Worm (Caenorhabditis elegans) whole organism, young adult: Measurements from ENCODE around the gene lin-36.

Experiments used
- B0261.1 ChIP-seq: sonication (generic microtip); optimal IDR thresholded peaks from 2 replicates; lab custom pipeline; 2016; ENCODE audit warnings: mild to moderate bottlenecking, missing genetic modification characterization, moderate library complexity, missing compliant biosample characterization
- C06A6.2 ChIP-seq: fragments of 200-800 bp; sonication (Bioruptor generic); conservative IDR thresholded peaks from 2 replicates; pipeline ENCODE4 v1.3.6; 2022; ENCODE audit warnings: missing genetic modification characterization, missing compliant biosample characterization
- D2030.7 ChIP-seq: fragments of 200-800 bp; sonication (Bioruptor generic); IDR thresholded peaks from 2 replicates; pipeline ENCODE4 v1.3.6; 2022; ENCODE audit warnings: missing genetic modification reagents, missing genetic modification characterization, missing compliant biosample characterization
- F49E8.2 ChIP-seq: sonication (generic microtip); optimal IDR thresholded peaks from 3 replicates; lab custom pipeline; 2017; ENCODE audit warnings: missing genetic modification characterization, mild to moderate bottlenecking, missing compliant biosample characterization, antibody characterized with exemption, moderate library complexity; ENCODE audit not compliant: insufficient read depth
- F55B11.4 ChIP-seq: sonication (generic microtip); optimal IDR thresholded peaks from 2 replicates; lab custom pipeline; 2016; ENCODE audit warnings: missing compliant biosample characterization, missing genetic modification characterization, borderline replicate concordance; ENCODE audit not compliant: insufficient read depth
- F57C9.4 ChIP-seq: sonication (generic microtip); optimal IDR thresholded peaks from 2 replicates; lab custom pipeline; 2017; ENCODE audit warnings: mild to moderate bottlenecking, missing genetic modification characterization, missing compliant biosample characterization
- T07F8.4 ChIP-seq: sonication (generic microtip); optimal IDR thresholded peaks from 2 replicates; lab custom pipeline; 2016; ENCODE audit warnings: mild to moderate bottlenecking, missing genetic modification characterization, moderate library complexity, missing compliant biosample characterization
- Y53F4B.3 ChIP-seq: fragments of 200-800 bp; sonication (Bioruptor generic); IDR thresholded peaks from 2 replicates; pipeline ENCODE4 v1.3.6; 2022; ENCODE audit warnings: missing genetic modification reagents, missing genetic modification characterization, missing compliant biosample characterization
- Y56A3A.18 ChIP-seq: fragments of 200-800 bp; sonication (Bioruptor generic); IDR thresholded peaks from 2 replicates; pipeline ENCODE4 v1.3.6; 2022; ENCODE audit warnings: missing genetic modification reagents, missing genetic modification characterization, missing compliant biosample characterization
- ZK185.1 ChIP-seq: sonication (generic microtip); optimal IDR thresholded peaks from 2 replicates; lab custom pipeline; 2016; ENCODE audit warnings: mild to moderate bottlenecking, missing genetic modification characterization, missing compliant biosample characterization; ENCODE audit not compliant: poor library complexity, severe bottlenecking
- aptf-3 ChIP-seq: fragments of 200-800 bp; sonication (Bioruptor generic); IDR thresholded peaks from 2 replicates; pipeline ENCODE4 v1.3.6; 2022; ENCODE audit warnings: missing genetic modification characterization, missing compliant biosample characterization
- athp-1 ChIP-seq: sonication (generic microtip); optimal IDR thresholded peaks from 2 replicates; lab custom pipeline; 2017; ENCODE audit warnings: mild to moderate bottlenecking, missing genetic modification characterization, missing compliant biosample characterization
- attf-3 ChIP-seq: fragments of 200-800 bp; sonication (Bioruptor generic); conservative IDR thresholded peaks from 2 replicates; pipeline ENCODE4 v1.3.6; 2022; ENCODE audit warnings: missing genetic modification reagents, missing genetic modification characterization, missing compliant biosample characterization
- bed-1 ChIP-seq: fragments of 200-800 bp; sonication (Bioruptor generic); IDR thresholded peaks from 2 replicates; pipeline ENCODE4 v1.3.6; 2022; ENCODE audit warnings: missing genetic modification reagents, missing genetic modification characterization, missing compliant biosample characterization
- ccch-3 ChIP-seq: fragments of 200-800 bp; sonication (Bioruptor generic); optimal IDR thresholded peaks from 2 replicates; lab custom pipeline; 2018; ENCODE audit warnings: mild to moderate bottlenecking, missing genetic modification characterization, missing compliant biosample characterization
- cebp-1 ChIP-seq, 2 experiments: fragments of 200-800 bp in 1 of 2; sonication (Bioruptor generic) in 1 of 2; sonication (generic microtip) in 1 of 2; IDR thresholded peaks in 1 of 2; optimal IDR thresholded peaks in 1 of 2; 2 replicates each; pipeline versions ENCODE4 v1.3.6 to Lab custom; 2017 to 2022; ENCODE audit warnings: missing compliant biosample characterization in 2 of 2, missing genetic modification characterization in 2 of 2, mild to moderate bottlenecking in 1 of 2, missing genetic modification reagents in 1 of 2, moderate library complexity in 1 of 2
- cebp-2 ChIP-seq: fragments of 200-800 bp; sonication (Bioruptor generic); IDR thresholded peaks from 2 replicates; pipeline ENCODE4 v1.3.6; 2022; ENCODE audit warnings: missing genetic modification characterization, missing compliant biosample characterization
- die-1 ChIP-seq: sonication (generic microtip); optimal IDR thresholded peaks from 2 replicates; lab custom pipeline; 2016; ENCODE audit warnings: missing genotype, mild to moderate bottlenecking, missing genetic modification characterization, missing compliant biosample characterization
- efl-1 ChIP-seq: fragments of 150-350 bp; optimal IDR thresholded peaks from 2 replicates; lab custom pipeline; 2014; ENCODE audit warnings: missing biosample characterization, missing genetic modification reagents, missing genetic modification characterization
- egl-18 ChIP-seq: fragments of 200-800 bp; sonication (Bioruptor generic); IDR thresholded peaks from 2 replicates; pipeline ENCODE4 v1.3.6; 2022; ENCODE audit warnings: missing genetic modification reagents, missing genetic modification characterization, missing compliant biosample characterization
- fkh-3 ChIP-seq: sonication (generic microtip); optimal IDR thresholded peaks from 2 replicates; lab custom pipeline; 2016; ENCODE audit warnings: mild to moderate bottlenecking, missing genetic modification characterization, missing compliant biosample characterization
- gei-17 ChIP-seq: fragments of 200-800 bp; sonication (Bioruptor generic); optimal IDR thresholded peaks from 2 replicates; lab custom pipeline; 2018; ENCODE audit warnings: mild to moderate bottlenecking, missing genetic modification characterization, missing compliant biosample characterization
- hlh-12 ChIP-seq: sonication (generic microtip); optimal IDR thresholded peaks from 2 replicates; lab custom pipeline; 2016; ENCODE audit warnings: missing genetic modification characterization, missing compliant biosample characterization
- hmg-1.2 ChIP-seq: fragments of 200-800 bp; sonication (Bioruptor generic); IDR thresholded peaks from 2 replicates; pipeline ENCODE4 v1.3.6; 2022; ENCODE audit warnings: missing genetic modification reagents, missing genetic modification characterization, missing compliant biosample characterization
- hrde-1 ChIP-seq: sonication (generic microtip); optimal IDR thresholded peaks from 2 replicates; lab custom pipeline; 2016; ENCODE audit warnings: missing genetic modification characterization, mild to moderate bottlenecking, missing compliant biosample characterization, moderate library complexity, missing genotype, missing genetic modification reagents, borderline replicate concordance
- hsf-1 ChIP-seq: fragments of 200-800 bp; sonication (Bioruptor generic); IDR thresholded peaks from 2 replicates; pipeline ENCODE4 v1.3.6; 2022; ENCODE audit warnings: missing genetic modification reagents, missing genetic modification characterization, missing compliant biosample characterization
- lag-1 ChIP-seq: fragments of 200-800 bp; sonication (Bioruptor generic); IDR thresholded peaks from 2 replicates; pipeline ENCODE4 v1.3.6; 2022; ENCODE audit warnings: missing genetic modification reagents, missing genetic modification characterization, missing compliant biosample characterization
- let-526 ChIP-seq: fragments of 200-800 bp; sonication (Bioruptor generic); IDR thresholded peaks from 2 replicates; pipeline ENCODE4 v1.3.6; 2022; ENCODE audit warnings: missing genetic modification reagents, missing genetic modification characterization, missing compliant biosample characterization
- lin-35 ChIP-seq, 3 experiments: fragments of 150-350 bp in 2 of 3; sonication (generic microtip) in 1 of 3; optimal IDR thresholded peaks; 2 replicates each; lab custom pipeline; 2014 to 2018; ENCODE audit warnings: missing biosample characterization in 3 of 3, missing genetic modification characterization in 3 of 3, missing genetic modification reagents in 3 of 3
- lsy-27 ChIP-seq: sonication (generic microtip); optimal IDR thresholded peaks from 2 replicates; lab custom pipeline; 2017; ENCODE audit warnings: missing genetic modification characterization, mild to moderate bottlenecking, missing compliant biosample characterization, antibody characterized with exemption, missing genotype, borderline replicate concordance; ENCODE audit not compliant: insufficient read depth
- madf-10 ChIP-seq: sonication (generic microtip); optimal IDR thresholded peaks from 2 replicates; lab custom pipeline; 2016; ENCODE audit warnings: mild to moderate bottlenecking, missing genetic modification characterization, missing compliant biosample characterization
- madf-8 ChIP-seq: fragments of 200-800 bp; sonication (Bioruptor generic); conservative IDR thresholded peaks from 2 replicates; pipeline ENCODE4 v1.3.6; 2022; ENCODE audit warnings: missing genetic modification reagents, missing genetic modification characterization, missing compliant biosample characterization
- mel-28 ChIP-seq: sonication (generic microtip); optimal IDR thresholded peaks from 2 replicates; lab custom pipeline; 2016; ENCODE audit warnings: borderline replicate concordance, mild to moderate bottlenecking, missing genetic modification characterization, missing compliant biosample characterization
- nfya-1 ChIP-seq: sonication (generic microtip); optimal IDR thresholded peaks from 2 replicates; lab custom pipeline; 2017; ENCODE audit warnings: antibody characterized with exemption, missing compliant biosample characterization, missing genetic modification characterization, borderline replicate concordance; ENCODE audit not compliant: insufficient read depth
- nhr-120 ChIP-seq: fragments of 200-800 bp; sonication (Bioruptor generic); IDR thresholded peaks from 2 replicates; pipeline ENCODE4 v1.3.6; 2022; ENCODE audit warnings: missing genetic modification characterization, missing compliant biosample characterization
- pha-4 ChIP-seq: fragments of 150-350 bp; sonication (generic microtip); optimal IDR thresholded peaks from 2 replicates; lab custom pipeline; 2014; ENCODE audit warnings: missing biosample characterization, missing genetic modification reagents, missing genetic modification characterization
- repo-1 ChIP-seq: sonication (generic microtip); optimal IDR thresholded peaks from 2 replicates; lab custom pipeline; 2017; ENCODE audit warnings: mild to moderate bottlenecking, missing genetic modification characterization, missing compliant biosample characterization
- sdz-38 ChIP-seq: sonication (generic microtip); optimal IDR thresholded peaks from 2 replicates; lab custom pipeline; 2016; ENCODE audit warnings: missing genotype, missing genetic modification characterization, missing compliant biosample characterization
- sea-2 ChIP-seq: fragments of 200-800 bp; sonication (Bioruptor generic); IDR thresholded peaks from 2 replicates; pipeline ENCODE4 v1.3.6; 2022; ENCODE audit warnings: missing genetic modification characterization, missing compliant biosample characterization
- snpc-1.3 ChIP-seq: sonication (generic microtip); optimal IDR thresholded peaks from 2 replicates; lab custom pipeline; 2017; ENCODE audit warnings: missing genetic modification characterization, mild to moderate bottlenecking, missing compliant biosample characterization, antibody characterized with exemption, moderate library complexity, missing genotype, missing genetic modification reagents; ENCODE audit not compliant: insufficient read depth
- snpc-3.4 ChIP-seq: sonication (generic microtip); optimal IDR thresholded peaks from 2 replicates; lab custom pipeline; 2017; ENCODE audit warnings: missing genetic modification characterization, mild to moderate bottlenecking, missing compliant biosample characterization, antibody characterized with exemption, moderate library complexity, missing genotype, missing genetic modification reagents
- somi-1 ChIP-seq: fragments of 200-800 bp; sonication (Bioruptor generic); optimal IDR thresholded peaks from 2 replicates; lab custom pipeline; 2018; ENCODE audit warnings: mild to moderate bottlenecking, missing genetic modification characterization, missing compliant biosample characterization
- tlf-1 ChIP-seq: fragments of 200-800 bp; sonication (Bioruptor generic); optimal IDR thresholded peaks from 2 replicates; lab custom pipeline; 2018; ENCODE audit warnings: mild to moderate bottlenecking, missing genetic modification characterization, missing compliant biosample characterization
- ztf-18 ChIP-seq: sonication (generic microtip); optimal IDR thresholded peaks from 2 replicates; lab custom pipeline; 2016; ENCODE audit warnings: missing genotype, mild to moderate bottlenecking, missing genetic modification characterization, missing compliant biosample characterization
- ztf-25 ChIP-seq: fragments of 200-800 bp; sonication (Bioruptor generic); IDR thresholded peaks from 2 replicates; pipeline ENCODE4 v1.3.6; 2022; ENCODE audit warnings: missing genetic modification reagents, missing genetic modification characterization, missing compliant biosample characterization
- ztf-28 ChIP-seq: fragments of 200-800 bp; sonication (Bioruptor generic); IDR thresholded peaks from 2 replicates; pipeline ENCODE4 v1.3.6; 2022; ENCODE audit warnings: missing genetic modification reagents, missing genetic modification characterization, missing compliant biosample characterization
- ztf-3 ChIP-seq: fragments of 200-800 bp; sonication (Bioruptor generic); optimal IDR thresholded peaks from 2 replicates; lab custom pipeline; 2018; ENCODE audit warnings: mild to moderate bottlenecking, missing genetic modification characterization, missing compliant biosample characterization
- ztf-6 ChIP-seq: fragments of 200-800 bp; sonication (Bioruptor generic); IDR thresholded peaks from 2 replicates; pipeline ENCODE4 v1.3.6; 2022; ENCODE audit warnings: missing genetic modification reagents, missing genetic modification characterization, missing compliant biosample characterization

The lin-36 gene

ce11 chrIII:7978289-7978688, 42.4 kb downstream of the lin-36 start (continued):
- TF ChIP-seq fkh-3 (tag; lab: Kevin White, UChicago) (no peak), attf-3 (GFP tag; lab: Robert Waterston, UW) (no peak), lin-35 (GFP tag; optimal IDR thresholded peaks at IDR 0.05; lab: Kevin White, UChicago) (no peak), ztf-3 (GFP tag; lab: Kevin White, UChicago) (no peak), hmg-1.2 (GFP tag; lab: Robert Waterston, UW) (no peak), ccch-3 (GFP tag; lab: Kevin White, UChicago) (no peak), F49E8.2 (tag; lab: Kevin White, UChicago) (no peak), nfya-1 (tag; lab: Kevin White, UChicago) (no peak), hsf-1 (no peak), nhr-120 (no peak), ztf-25 (GFP tag; lab: Robert Waterston, UW) (no peak), lag-1 (GFP tag; lab: Robert Waterston, UW) (no peak), sea-2 (GFP tag; lab: Robert Waterston, UW) (no peak), athp-1 (tag; lab: Kevin White, UChicago) (no peak), cebp-1 (GFP tag; IDR thresholded peaks at IDR 0.05; lab: Robert Waterston, UW) (no peak), cebp-1 (tag; optimal IDR thresholded peaks at IDR 0.05; lab: Kevin White, UChicago) (peak; percentile 9), ztf-28 (GFP tag; lab: Robert Waterston, UW) (no peak), bed-1 (GFP tag; lab: Robert Waterston, UW) (no peak), ztf-6 (GFP tag; lab: Robert Waterston, UW) (no peak), F57C9.4 (no peak), mel-28 (tag; lab: Kevin White, UChicago) (no peak), ztf-18 (tag; lab: Kevin White, UChicago) (peak; percentile 35), madf-10 (no peak), aptf-3 (GFP tag; lab: Robert Waterston, UW) (0 out of 2 replicates have a peak, but pooled peaks have one; percentile 13), Y56A3A.18 (GFP tag; lab: Robert Waterston, UW) (no peak), pha-4 (tag; lab: Kevin White, UChicago) (no peak), snpc-1.3 (tag; lab: Kevin White, UChicago) (no peak), lsy-27 (tag; lab: Kevin White, UChicago) (no peak), tlf-1 (GFP tag; lab: Kevin White, UChicago) (no peak), C06A6.2 (no peak), repo-1 (tag; lab: Kevin White, UChicago) (no peak), die-1 (tag; lab: Kevin White, UChicago) (peak; percentile 17), T07F8.4 (no peak), madf-8 (GFP tag; lab: Robert Waterston, UW) (no peak), gei-17 (GFP tag; lab: Kevin White, UChicago) (no peak), Y53F4B.3 (GFP tag; lab: Robert Waterston, UW) (no peak), somi-1 (GFP tag; lab: Kevin White, UChicago) (no peak), snpc-3.4 (tag; lab: Kevin White, UChicago) (no peak), let-526 (GFP tag; lab: Robert Waterston, UW) (no peak), sdz-38 (tag; lab: Kevin White, UChicago) (no peak), D2030.7 (GFP tag; lab: Robert Waterston, UW) (peak; percentile 17; the same call in 1 of the 2 replicates), egl-18 (no peak), ZK185.1 (tag; lab: Kevin White, UChicago) (no peak), B0261.1 (tag; lab: Kevin White, UChicago) (peak; percentile 64), cebp-2 (GFP tag; lab: Robert Waterston, UW) (no peak), hrde-1 (tag; lab: Kevin White, UChicago) (no peak), F55B11.4 (tag; lab: Kevin White, UChicago) (no peak), efl-1 (GFP tag; lab: Kevin White, UChicago) (no peak), hlh-12 (tag; lab: Kevin White, UChicago) (no peak)
